Fruit fly (Drosophila melanogaster) whole organism, embryonic: Measurements from ENCODE around the gene CG31627.

Experiments
- Adf1 ChIP-seq: fragments of 200-800 bp; sonication (Bioruptor generic); IDR thresholded peaks from 2 replicates; pipeline ENCODE4 v1.3.6; 2022; ENCODE audit warnings: missing biosample characterization, missing genetic modification characterization
- Atf-2 ChIP-seq: fragments of 200-800 bp; sonication (Bioruptor generic); optimal IDR thresholded peaks from 2 replicates; lab custom pipeline; 2016; ENCODE audit warnings: missing biosample characterization, missing genetic modification characterization
- BtbVII ChIP-seq: fragments of 200-800 bp; sonication (Bioruptor generic); optimal IDR thresholded peaks from 3 replicates; lab custom pipeline; 2017; ENCODE audit warnings: missing biosample characterization, mild to moderate bottlenecking, missing genetic modification characterization
- CG10462 ChIP-seq: fragments of 200-800 bp; sonication (Bioruptor generic); optimal IDR thresholded peaks from 2 replicates; lab custom pipeline; 2016; ENCODE audit warnings: missing biosample characterization, missing genetic modification characterization
- CG10654 ChIP-seq: fragments of 200-800 bp; sonication (Bioruptor generic); optimal IDR thresholded peaks from 2 replicates; lab custom pipeline; 2016; ENCODE audit warnings: missing biosample characterization, missing genetic modification characterization
- CG12219 ChIP-seq: fragments of 200-800 bp; sonication (Bioruptor generic); optimal IDR thresholded peaks from 3 replicates; lab custom pipeline; 2018; ENCODE audit warnings: missing biosample characterization, mild to moderate bottlenecking, missing genetic modification characterization
- CG12299 ChIP-seq: fragments of 200-800 bp; sonication (Bioruptor generic); optimal IDR thresholded peaks from 2 replicates; lab custom pipeline; 2018; ENCODE audit warnings: missing biosample characterization, mild to moderate bottlenecking, missing genetic modification characterization
- CG15696 ChIP-seq: fragments of 200-800 bp; sonication (Bioruptor generic); optimal IDR thresholded peaks from 2 replicates; lab custom pipeline; 2019; ENCODE audit warnings: missing biosample characterization, mild to moderate bottlenecking, missing genetic modification characterization, moderate library complexity
- CG17568 ChIP-seq: fragments of 200-800 bp; sonication (Bioruptor generic); optimal IDR thresholded peaks from 2 replicates; lab custom pipeline; 2018; ENCODE audit warnings: missing biosample characterization, mild to moderate bottlenecking, missing genetic modification characterization, moderate library complexity
- CG2889 ChIP-seq: fragments of 200-800 bp; sonication (Bioruptor generic); IDR thresholded peaks from 3 replicates; pipeline ENCODE4 v1.3.6; 2022; ENCODE audit warnings: missing biosample characterization, missing genetic modification characterization
- CG34224 ChIP-seq: fragments of 200-800 bp; sonication (Bioruptor generic); IDR thresholded peaks from 3 replicates; pipeline ENCODE4 v1.3.6; 2022; ENCODE audit warnings: missing biosample characterization, missing genetic modification characterization; ENCODE audit not compliant: partially characterized antibody
- CG4730 ChIP-seq: fragments of 200-800 bp; sonication (Bioruptor generic); IDR thresholded peaks from 2 replicates; pipeline ENCODE4 v1.3.6; 2022; ENCODE audit warnings: missing biosample characterization, missing genetic modification characterization
- CG4854 ChIP-seq: fragments of 200-800 bp; sonication (Bioruptor generic); optimal IDR thresholded peaks from 2 replicates; lab custom pipeline; 2016; ENCODE audit warnings: missing biosample characterization, missing genetic modification characterization, inconsistent platforms
- CG5180 ChIP-seq: fragments of 200-800 bp; sonication (Bioruptor generic); optimal IDR thresholded peaks from 3 replicates; lab custom pipeline; 2017; ENCODE audit warnings: missing biosample characterization, missing genetic modification characterization, mild to moderate bottlenecking, moderate library complexity, missing genetic modification reagents
- CG8924 ChIP-seq: fragments of 200-800 bp; optimal IDR thresholded peaks from 3 replicates; lab custom pipeline; 2019; ENCODE audit warnings: missing biosample characterization, mild to moderate bottlenecking, missing genetic modification characterization, moderate library complexity
- CG9876 ChIP-seq: fragments of 200-800 bp; sonication (Bioruptor generic); optimal IDR thresholded peaks from 2 replicates; lab custom pipeline; 2016; ENCODE audit warnings: missing biosample characterization, missing genetic modification characterization
- Camta ChIP-seq: fragments of 200-800 bp; sonication (Bioruptor generic); optimal IDR thresholded peaks from 2 replicates; lab custom pipeline; 2016; ENCODE audit warnings: missing biosample characterization, missing genetic modification characterization
- CrebB ChIP-seq: fragments of 200-800 bp; sonication (Bioruptor generic); optimal IDR thresholded peaks from 3 replicates; lab custom pipeline; 2018; ENCODE audit warnings: missing biosample characterization, mild to moderate bottlenecking, missing genetic modification characterization
- D19A ChIP-seq: fragments of 200-800 bp; optimal IDR thresholded peaks from 3 replicates; lab custom pipeline; 2019; ENCODE audit warnings: missing biosample characterization, mild to moderate bottlenecking, missing genetic modification characterization, moderate library complexity
- Eip74EF ChIP-seq, 2 experiments: fragments of 200-800 bp in 1 of 2; fragments of >200 bp in 1 of 2; sonication (Bioruptor generic) in 1 of 2; optimal IDR thresholded peaks; 2 replicates each; lab custom pipeline; 2017 to 2019; ENCODE audit warnings: missing biosample characterization in 2 of 2, missing genetic modification characterization in 2 of 2, mild to moderate bottlenecking in 1 of 2, moderate library complexity in 1 of 2
- Ets97D ChIP-seq: fragments of 200-800 bp; sonication (Bioruptor generic); optimal IDR thresholded peaks from 3 replicates; lab custom pipeline; 2016; ENCODE audit warnings: missing biosample characterization, missing genetic modification characterization
- Fer2 ChIP-seq: fragments of 200-800 bp; sonication (Bioruptor generic); optimal IDR thresholded peaks from 2 replicates; lab custom pipeline; 2018; ENCODE audit warnings: missing biosample characterization, mild to moderate bottlenecking, missing genetic modification characterization, moderate library complexity
- HLH3B ChIP-seq: fragments of 200-800 bp; sonication (Bioruptor generic); IDR thresholded peaks from 2 replicates; pipeline ENCODE4 v1.3.6; 2022; ENCODE audit warnings: missing biosample characterization, missing genetic modification characterization
- Hmx ChIP-seq: fragments of 200-800 bp; sonication (Bioruptor generic); optimal IDR thresholded peaks from 2 replicates; lab custom pipeline; 2016; ENCODE audit warnings: missing biosample characterization, missing genetic modification characterization
- Hr51 ChIP-seq, 2 experiments: fragments of 200-800 bp; sonication (Bioruptor generic); optimal IDR thresholded peaks; 2 replicates in 1 of 2; 3 replicates in 1 of 2; lab custom pipeline; 2016 to 2018; ENCODE audit warnings: missing biosample characterization in 2 of 2, missing genetic modification characterization in 2 of 2, mild to moderate bottlenecking in 1 of 2, moderate library complexity in 1 of 2
- Hsf ChIP-seq: fragments of 200-800 bp; sonication (Bioruptor generic); optimal IDR thresholded peaks from 3 replicates; lab custom pipeline; 2016; ENCODE audit warnings: missing biosample characterization, missing genetic modification characterization
- Lim3 ChIP-seq: fragments of 200-800 bp; sonication (Bioruptor generic); IDR thresholded peaks from 2 replicates; pipeline ENCODE4 v1.3.6; 2022; ENCODE audit warnings: missing biosample characterization, missing genetic modification characterization
- NC2β ChIP-seq: fragments of 200-800 bp; sonication (Bioruptor generic); optimal IDR thresholded peaks from 2 replicates; lab custom pipeline; 2016; ENCODE audit warnings: missing biosample characterization, missing genetic modification characterization
- Side ChIP-seq: fragments of 200-800 bp; sonication (Bioruptor generic); optimal IDR thresholded peaks from 2 replicates; lab custom pipeline; 2016; ENCODE audit warnings: missing biosample characterization, missing genetic modification characterization
- YL-1 ChIP-seq: fragments of 200-800 bp; sonication (Bioruptor generic); optimal IDR thresholded peaks from 3 replicates; lab custom pipeline; 2017; ENCODE audit warnings: missing biosample characterization, mild to moderate bottlenecking, missing genetic modification characterization
- abd-A ChIP-seq: fragments of 200-800 bp; sonication (Bioruptor generic); optimal IDR thresholded peaks from 3 replicates; lab custom pipeline; 2019; ENCODE audit warnings: missing biosample characterization, mild to moderate bottlenecking, missing genetic modification characterization, moderate library complexity
- ara ChIP-seq: fragments of 200-800 bp; sonication (Bioruptor generic); IDR thresholded peaks from 2 replicates; pipeline ENCODE4 v1.3.6; 2022; ENCODE audit warnings: missing biosample characterization, missing genetic modification characterization
- bbx ChIP-seq: fragments of 200-800 bp; sonication (Bioruptor generic); IDR thresholded peaks from 2 replicates; pipeline ENCODE4 v1.3.6; 2022; ENCODE audit warnings: missing biosample characterization, missing genetic modification characterization; ENCODE audit not compliant: partially characterized antibody
- bcd ChIP-seq: fragments of 200-800 bp; sonication (Bioruptor generic); optimal IDR thresholded peaks from 2 replicates; lab custom pipeline; 2017; ENCODE audit warnings: missing biosample characterization, mild to moderate bottlenecking, missing genetic modification characterization
- esg ChIP-seq: fragments of 200-800 bp; sonication (Bioruptor generic); conservative IDR thresholded peaks from 2 replicates; pipeline ENCODE4 v1.3.6; 2022; ENCODE audit warnings: missing biosample characterization, missing genetic modification characterization
- fu2 ChIP-seq: fragments of 200-800 bp; sonication (Bioruptor generic); optimal IDR thresholded peaks from 2 replicates; lab custom pipeline; 2016; ENCODE audit warnings: missing biosample characterization, missing genetic modification characterization
- gce ChIP-seq: fragments of 200-800 bp; sonication (Bioruptor generic); IDR thresholded peaks from 3 replicates; pipeline ENCODE4 v1.3.6; 2022; ENCODE audit warnings: missing biosample characterization, missing genetic modification characterization
- h ChIP-seq: fragments of >200 bp; optimal IDR thresholded peaks from 2 replicates; lab custom pipeline; 2017
- lab ChIP-seq: fragments of 200-800 bp; sonication (Bioruptor generic); optimal IDR thresholded peaks from 3 replicates; lab custom pipeline; 2017; ENCODE audit warnings: missing biosample characterization, missing genetic modification characterization, mild to moderate bottlenecking, moderate library complexity, missing genetic modification reagents
- lbe ChIP-seq: fragments of 200-800 bp; sonication (Bioruptor generic); optimal IDR thresholded peaks from 2 replicates; lab custom pipeline; 2016; ENCODE audit warnings: missing biosample characterization, mild to moderate bottlenecking, missing genetic modification characterization
- org-1 ChIP-seq: fragments of 200-800 bp; sonication (Bioruptor generic); optimal IDR thresholded peaks from 2 replicates; lab custom pipeline; 2017; ENCODE audit warnings: missing biosample characterization, missing genetic modification characterization
- pan ChIP-seq, 4 experiments: fragments of >200 bp in 3 of 4; fragments of 200-800 bp in 1 of 4; sonication (Bioruptor generic) in 1 of 4; optimal IDR thresholded peaks in 3 of 4; IDR thresholded peaks in 1 of 4; 2 replicates each; pipeline versions ENCODE4 v1.3.6 to Lab custom; 2017 to 2022; ENCODE audit warnings: missing biosample characterization in 2 of 4, missing genetic modification characterization in 2 of 4, mixed read lengths in 1 of 4
- pho ChIP-seq: fragments of 200-800 bp; sonication (Bioruptor generic); optimal IDR thresholded peaks from 2 replicates; lab custom pipeline; 2016; ENCODE audit warnings: missing biosample characterization, missing genetic modification characterization
- phol ChIP-seq: fragments of 200-800 bp; sonication (Bioruptor generic); optimal IDR thresholded peaks from 3 replicates; lab custom pipeline; 2018; ENCODE audit warnings: missing biosample characterization, mild to moderate bottlenecking, missing genetic modification characterization, moderate library complexity
- pum ChIP-seq: fragments of 200-800 bp; sonication (Bioruptor generic); optimal IDR thresholded peaks from 2 replicates; lab custom pipeline; 2016; ENCODE audit warnings: missing biosample characterization, missing genetic modification characterization
- sd ChIP-seq: fragments of 200-800 bp; sonication (Bioruptor generic); optimal IDR thresholded peaks from 3 replicates; lab custom pipeline; 2018; ENCODE audit warnings: missing biosample characterization, mild to moderate bottlenecking, missing genetic modification characterization, moderate library complexity
- sim ChIP-seq: fragments of 200-800 bp; sonication (Bioruptor generic); IDR thresholded peaks from 2 replicates; pipeline ENCODE4 v1.3.6; 2022; ENCODE audit warnings: missing biosample characterization, missing genetic modification characterization
- stc ChIP-seq: fragments of 200-800 bp; sonication (Bioruptor generic); IDR thresholded peaks from 2 replicates; pipeline ENCODE4 v1.3.6; 2022; ENCODE audit warnings: missing biosample characterization, missing genetic modification characterization
- tap ChIP-seq: fragments of 200-800 bp; optimal IDR thresholded peaks from 3 replicates; lab custom pipeline; 2019; ENCODE audit warnings: missing biosample characterization, mild to moderate bottlenecking, missing genetic modification characterization, moderate library complexity
- tll ChIP-seq, 2 experiments: fragments of 200-800 bp in 1 of 2; fragments of >200 bp in 1 of 2; sonication (Bioruptor generic) in 1 of 2; optimal IDR thresholded peaks; 2 replicates each; lab custom pipeline; 2017 to 2019; ENCODE audit warnings: missing biosample characterization in 2 of 2, missing genetic modification characterization in 2 of 2, mild to moderate bottlenecking in 1 of 2, moderate library complexity in 1 of 2

The CG31627 gene

dm6 chr2L:21149053-21149452 is 24.0 kb upstream of the CG31627 start (continued):
- 0 out of 2 replicates have a peak, but pooled peaks have one; percentile 8 for TF ChIP-seq CG4730 (GFP tag; lab: Robert Waterston, UW)
- TF ChIP-seq NC2β (GFP tag; lab: Kevin White, UChicago), result no peak
- TF ChIP-seq Hr51 (GFP tag; optimal IDR thresholded peaks at IDR 0.05; lab: Kevin White, UChicago), result peak in 1 of 2 experiments; percentile 70
- TF ChIP-seq CG10462 (GFP tag; lab: Kevin White, UChicago), result no peak
- TF ChIP-seq fu2, result no peak
- TF ChIP-seq org-1, result no peak
- peak; percentile 12 for TF ChIP-seq pum (GFP tag; lab: Kevin White, UChicago)
- TF ChIP-seq CrebB (tag; lab: Kevin White, UChicago), result no peak
- TF ChIP-seq YL-1, result no peak
- peak; percentile 55 for TF ChIP-seq phol (tag; lab: Kevin White, UChicago)
- TF ChIP-seq D19A (tag; lab: Kevin White, UChicago), result peak; percentile 52
- TF ChIP-seq Hmx (GFP tag; lab: Kevin White, UChicago), result no peak
- no peak for TF ChIP-seq sd (tag; lab: Kevin White, UChicago)
- peak; percentile 16 for TF ChIP-seq Camta (GFP tag; lab: Kevin White, UChicago)
- TF ChIP-seq esg (GFP tag; lab: Robert Waterston, UW), result no peak
- TF ChIP-seq Ets97D, result peak; percentile 55
- TF ChIP-seq sim (GFP tag; lab: Robert Waterston, UW), result peak; percentile 43; the same call in 1 of the 2 replicates
- TF ChIP-seq tap (tag; lab: Kevin White, UChicago), result peak; percentile 31
- no peak for TF ChIP-seq CG5180 (GFP tag; lab: Kevin White, UChicago)
- peak; percentile 80 for TF ChIP-seq CG34224 (GFP tag; lab: Robert Waterston, UW)
- no peak for TF ChIP-seq CG9876
- TF ChIP-seq Adf1 (GFP tag; lab: Robert Waterston, UW), result no peak
- no peak for TF ChIP-seq tll (GFP tag; optimal IDR thresholded peaks at IDR 0.05; lab: Kevin White, UChicago)
- no peak for TF ChIP-seq Fer2 (tag; lab: Kevin White, UChicago)
- TF ChIP-seq CG4854, result no peak
- no peak for TF ChIP-seq Side (GFP tag; lab: Kevin White, UChicago)
- peak; percentile 16 for TF ChIP-seq CG10654
- no peak for TF ChIP-seq CG2889 (GFP tag; lab: Robert Waterston, UW)
- peak; percentile 22 for TF ChIP-seq CG17568 (GFP tag; lab: Kevin White, UChicago)
- TF ChIP-seq Lim3 (GFP tag; lab: Robert Waterston, UW), result no peak
- no peak for TF ChIP-seq abd-A (tag; lab: Kevin White, UChicago)
- TF ChIP-seq bcd (GFP tag; lab: Kevin White, UChicago), result no peak
- TF ChIP-seq gce (GFP tag; lab: Robert Waterston, UW), result 0 out of 3 replicates have a peak, but pooled peaks have one; percentile 38
- TF ChIP-seq stc (GFP tag; lab: Robert Waterston, UW), result peak; percentile 54; the same call in 1 of the 2 replicates
- no peak for TF ChIP-seq h (lab: Kevin White, UChicago)
- no peak for TF ChIP-seq pan (optimal IDR thresholded peaks at IDR 0.05; lab: Kevin White, UChicago)
- TF ChIP-seq pan (GFP tag; optimal IDR thresholded peaks at IDR 0.05 in 1 of 2, IDR thresholded peaks at IDR 0.05 in 1 of 2), result peak in 1 of 2 experiments; percentile 78
- no peak for TF ChIP-seq lab (GFP tag; lab: Kevin White, UChicago)
- TF ChIP-seq Hsf (GFP tag; lab: Kevin White, UChicago), result peak; percentile 10
- no peak for TF ChIP-seq Atf-2 (GFP tag; lab: Kevin White, UChicago)
- no peak for TF ChIP-seq BtbVII (GFP tag; lab: Kevin White, UChicago)
- peak; percentile 60 for TF ChIP-seq CG8924 (tag; lab: Kevin White, UChicago)
- TF ChIP-seq CG12219 (GFP tag; lab: Kevin White, UChicago), result no peak
- peak; percentile 28 for TF ChIP-seq CG15696 (tag; lab: Kevin White, UChicago)
- no peak for TF ChIP-seq ara (GFP tag; lab: Robert Waterston, UW)
- TF ChIP-seq pho (GFP tag; lab: Kevin White, UChicago), result peak; percentile 22
- peak; percentile 33 for TF ChIP-seq CG12299 (tag; lab: Kevin White, UChicago)
- no peak for TF ChIP-seq lbe (GFP tag; lab: Kevin White, UChicago)
- TF ChIP-seq Eip74EF (GFP tag; optimal IDR thresholded peaks at IDR 0.05; lab: Kevin White, UChicago), result peak in 1 of 2 experiments; percentile 48
- TF ChIP-seq bbx (GFP tag; lab: Robert Waterston, UW), result peak; percentile 58; the same call in 1 of the 2 replicates
- peak; percentile 66; the same call in 1 of the 2 replicates for TF ChIP-seq HLH3B (GFP tag; lab: Robert Waterston, UW)
